Worm (Caenorhabditis elegans): ENCODE measurements around the gene pigw-1.

- no peak for TF ChIP-seq zag-1 (tag; optimal IDR thresholded peaks at IDR 0.05)
- no peak for TF ChIP-seq tbx-2 (tag; optimal IDR thresholded peaks at IDR 0.05)
- TF ChIP-seq skn-1 (tag; optimal IDR thresholded peaks at IDR 0.05): no peak
- TF ChIP-seq ama-1 (optimal IDR thresholded peaks at IDR 0.05): no peak
- TF ChIP-seq ceh-28 (tag; optimal IDR thresholded peaks at IDR 0.05): no peak
- TF ChIP-seq sea-2 (GFP tag; optimal IDR thresholded peaks at IDR 0.05): no peak
Measured at ce11 chrII:2934354-2934753, 49.6 kb upstream of the pigw-1 start, which contains the start of gene irld-67.
